Worm (Caenorhabditis elegans) whole organism, L4/young adult: Measurements from ENCODE around the gene xbx-1.

ENCODE experiments used
- dao-5 ChIP-seq: sonication (generic microtip); optimal IDR thresholded peaks from 2 replicates; lab custom pipeline; 2016; ENCODE audit warnings: missing genotype, missing genetic modification characterization, moderate library complexity, missing compliant biosample characterization
- him-1 ChIP-seq: sonication (generic microtip); optimal IDR thresholded peaks from 2 replicates; lab custom pipeline; 2016; ENCODE audit warnings: missing genotype, missing genetic modification reagents, missing genetic modification characterization, missing compliant biosample characterization

DNA sequence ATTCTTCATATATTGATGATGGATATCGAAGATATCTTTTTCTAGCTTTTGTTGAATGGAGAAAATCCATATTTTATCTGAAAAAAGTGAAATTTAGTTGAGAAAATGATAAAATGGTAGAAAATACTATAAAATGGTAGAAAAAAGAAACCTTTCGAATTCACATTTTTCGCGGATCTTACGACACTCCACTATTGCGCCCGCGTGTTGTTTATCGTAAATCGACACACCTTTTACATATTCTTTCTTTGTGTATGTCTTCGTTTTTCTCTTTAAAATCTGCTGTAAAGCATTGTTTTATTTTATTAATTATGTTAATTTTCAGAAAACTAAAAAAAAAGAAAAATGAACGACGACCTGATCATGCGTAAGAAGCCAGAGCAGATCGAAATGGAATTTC is 10.8 kb downstream of the xbx-1 start, which contains the start of the genes cdt-2 and T01C3.2:
- TF ChIP-seq him-1 (tag; lab: Kevin White, UChicago) (no peak), dao-5 (tag; lab: Kevin White, UChicago) (no peak)
